Worm (Caenorhabditis elegans): ENCODE data around the gene F45E1.4.

DNA sequence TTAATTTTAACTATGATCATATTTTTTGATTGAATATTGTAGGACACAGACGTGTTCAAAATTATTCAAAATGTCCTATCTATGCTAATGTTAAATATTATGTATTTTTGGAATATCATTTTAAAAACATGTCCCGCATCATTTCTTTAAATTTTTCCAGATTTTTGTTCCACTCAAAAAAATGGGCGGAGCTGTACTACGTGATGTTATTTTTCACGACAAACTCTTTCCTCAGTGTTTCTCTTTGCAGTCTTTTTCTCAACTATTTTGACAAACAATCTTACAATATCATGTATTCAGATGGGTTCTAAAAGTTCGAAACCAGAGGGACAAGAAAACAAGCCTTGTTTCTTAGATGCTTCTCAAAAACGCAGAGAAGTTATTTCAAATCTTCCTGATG lies 9.4 kb upstream of the F45E1.4 start, which contains the start of gene F45E1.5:
- TF ChIP-seq blmp-1 (tag; optimal IDR thresholded peaks at IDR 0.05) (no peak), unc-120 (tag; optimal IDR thresholded peaks at IDR 0.05; ENCODE audit: poor library complexity, severe bottlenecking) (no peak), ces-1 (GFP tag; optimal IDR thresholded peaks at IDR 0.05) (no peak), unc-62 (GFP tag; optimal IDR thresholded peaks at IDR 0.05) (no peak), unc-39 (tag; optimal IDR thresholded peaks at IDR 0.05) (no peak), pha-4 (tag; optimal IDR thresholded peaks at IDR 0.05) (no peak), ztf-11 (tag; optimal IDR thresholded peaks at IDR 0.05) (no peak), snpc-4 (tag; optimal IDR thresholded peaks at IDR 0.05) (no peak), nhr-237 (tag; optimal IDR thresholded peaks at IDR 0.05) (no peak), lin-13 (tag; optimal IDR thresholded peaks at IDR 0.05) (no peak)

All from whole organism, mixed stage, embryonic.